Fruit fly (Drosophila melanogaster): ENCODE measurements around the gene Fum4.

Fum4 gene

DNA sequence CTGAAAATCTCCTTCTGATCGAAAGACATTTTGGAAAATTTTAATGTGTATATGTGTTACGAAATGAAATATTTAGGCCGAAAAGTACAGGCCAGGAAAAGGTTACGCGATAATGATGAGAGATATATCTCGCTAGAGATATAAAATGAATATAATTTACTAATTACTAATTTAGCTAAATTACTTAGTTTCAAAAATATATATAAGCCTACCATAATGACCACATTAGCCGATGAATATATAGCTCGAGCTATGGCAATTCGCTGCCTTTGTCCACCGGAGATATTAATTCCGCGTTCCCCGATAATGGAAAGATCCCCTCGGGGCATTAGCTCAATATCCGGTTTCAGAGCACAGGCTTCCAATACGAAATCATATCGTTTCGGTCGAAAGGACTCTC lies at the start of gene Fum4:
TSS of gene Fum4 (minus strand) at position 101 of the 400 bp plus-strand sequence.
- TF ChIP-seq Dll (optimal IDR thresholded peaks at IDR 0.05) (no peak), psq (optimal IDR thresholded peaks at IDR 0.05) (no peak), EcR (GFP tag; optimal IDR thresholded peaks at IDR 0.05) (no peak), CG8478 (optimal IDR thresholded peaks at IDR 0.05) (no peak), usp (GFP tag; optimal IDR thresholded peaks at IDR 0.05) (no peak), pan (optimal IDR thresholded peaks at IDR 0.05) (no peak)

DNA sequence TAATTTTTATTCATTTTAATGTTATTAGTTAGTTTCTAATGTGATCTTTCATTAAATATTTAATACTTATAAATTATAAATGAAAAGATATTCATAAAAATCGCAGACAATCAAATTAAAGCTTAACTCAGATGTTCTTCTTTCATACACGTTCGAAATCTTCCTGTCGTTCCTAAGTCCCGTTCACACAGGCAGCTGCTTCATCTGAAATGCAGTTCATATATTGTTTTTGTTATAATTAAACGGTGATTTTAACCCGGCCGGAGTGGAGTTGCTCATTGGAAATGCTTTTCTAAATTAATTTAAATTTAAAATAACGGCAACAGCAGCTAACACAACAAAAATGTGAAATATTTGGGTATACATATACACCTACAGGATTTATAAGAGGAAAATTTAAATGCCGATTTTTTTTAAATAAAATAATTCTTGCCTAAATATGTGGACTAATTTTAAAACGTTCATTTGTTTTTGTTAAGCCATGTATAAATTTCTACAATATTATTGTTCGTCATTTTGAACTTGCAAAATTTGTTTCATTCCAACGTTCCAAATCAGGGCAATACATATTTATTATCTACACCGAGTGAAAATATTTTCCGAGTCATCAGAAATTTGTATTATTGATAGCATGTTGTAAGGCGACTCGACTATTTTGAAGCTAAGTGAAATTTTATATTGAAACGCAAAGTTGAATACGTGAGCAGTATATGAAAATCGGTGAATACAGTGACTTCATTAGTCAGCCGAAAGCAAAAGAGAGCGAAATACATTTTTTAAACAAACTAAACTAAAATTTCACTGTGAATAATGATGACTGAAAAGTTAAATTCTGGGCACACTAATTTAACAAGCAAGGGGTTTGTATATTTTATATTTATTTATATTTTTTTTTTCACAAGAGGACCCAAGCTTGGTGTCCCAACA lies 47.7 kb upstream of the Fum4 start, which contains the start of gene me31B:
TSS of gene me31B (plus strand) at position 616 of the 927 bp plus-strand sequence.
- TF ChIP-seq EcR (GFP tag; optimal IDR thresholded peaks at IDR 0.05), result no peak
- no peak for TF ChIP-seq Dll (optimal IDR thresholded peaks at IDR 0.05)
- TF ChIP-seq CG8478 (optimal IDR thresholded peaks at IDR 0.05), result no peak
- no peak for TF ChIP-seq pan (optimal IDR thresholded peaks at IDR 0.05)
- no peak for TF ChIP-seq usp (GFP tag; optimal IDR thresholded peaks at IDR 0.05)
- no peak for TF ChIP-seq psq (optimal IDR thresholded peaks at IDR 0.05)

DNA sequence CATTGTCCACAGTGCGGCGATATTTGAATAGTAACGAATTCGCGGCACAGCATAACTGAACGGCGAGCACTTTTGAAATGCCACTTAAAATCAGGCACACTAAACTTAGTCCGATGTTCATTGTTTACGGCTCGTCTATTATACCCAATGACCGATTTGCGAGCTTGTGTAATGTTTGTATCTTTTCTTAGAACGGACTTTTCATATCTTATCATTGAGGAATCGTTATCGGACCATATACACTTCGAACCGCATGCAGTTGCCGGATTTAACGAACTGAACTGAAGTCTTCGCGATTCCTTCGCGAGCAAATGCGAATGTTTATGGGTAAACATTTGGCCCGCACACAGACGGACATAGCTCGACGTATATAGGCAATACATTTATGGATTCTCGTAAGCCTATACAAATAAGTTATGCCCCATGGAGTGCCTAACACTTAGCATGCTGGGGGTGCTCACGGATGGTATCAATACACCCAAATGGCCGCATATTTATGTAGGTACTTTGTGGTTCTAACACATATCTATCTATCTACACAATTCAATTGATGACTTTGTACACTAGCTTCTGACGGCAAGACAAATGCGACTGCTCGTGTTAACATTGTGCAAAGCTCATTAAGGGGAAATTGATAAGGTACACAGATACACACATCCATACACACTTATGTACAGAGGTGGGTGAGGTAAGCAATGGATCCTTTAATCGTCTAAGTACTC lies 46.6 kb upstream of the Fum4 start, which contains the start of gene mthl15:
TSS of gene mthl15 (minus strand) at position 593 of the 722 bp plus-strand sequence.
- no peak for TF ChIP-seq usp (GFP tag; optimal IDR thresholded peaks at IDR 0.05)
- peak; percentile 8 for TF ChIP-seq pan (optimal IDR thresholded peaks at IDR 0.05)

- TF ChIP-seq usp (GFP tag; optimal IDR thresholded peaks at IDR 0.05), result no peak
- no peak for TF ChIP-seq Dll (optimal IDR thresholded peaks at IDR 0.05)
- no peak for TF ChIP-seq EcR (GFP tag; optimal IDR thresholded peaks at IDR 0.05)
- no peak for TF ChIP-seq psq (optimal IDR thresholded peaks at IDR 0.05)
- TF ChIP-seq CG8478 (optimal IDR thresholded peaks at IDR 0.05), result no peak
- no peak for TF ChIP-seq pan (optimal IDR thresholded peaks at IDR 0.05)
Observed at dm6 chr2L:10232827-10233226, 41.5 kb upstream of the Fum4 start.

DNA sequence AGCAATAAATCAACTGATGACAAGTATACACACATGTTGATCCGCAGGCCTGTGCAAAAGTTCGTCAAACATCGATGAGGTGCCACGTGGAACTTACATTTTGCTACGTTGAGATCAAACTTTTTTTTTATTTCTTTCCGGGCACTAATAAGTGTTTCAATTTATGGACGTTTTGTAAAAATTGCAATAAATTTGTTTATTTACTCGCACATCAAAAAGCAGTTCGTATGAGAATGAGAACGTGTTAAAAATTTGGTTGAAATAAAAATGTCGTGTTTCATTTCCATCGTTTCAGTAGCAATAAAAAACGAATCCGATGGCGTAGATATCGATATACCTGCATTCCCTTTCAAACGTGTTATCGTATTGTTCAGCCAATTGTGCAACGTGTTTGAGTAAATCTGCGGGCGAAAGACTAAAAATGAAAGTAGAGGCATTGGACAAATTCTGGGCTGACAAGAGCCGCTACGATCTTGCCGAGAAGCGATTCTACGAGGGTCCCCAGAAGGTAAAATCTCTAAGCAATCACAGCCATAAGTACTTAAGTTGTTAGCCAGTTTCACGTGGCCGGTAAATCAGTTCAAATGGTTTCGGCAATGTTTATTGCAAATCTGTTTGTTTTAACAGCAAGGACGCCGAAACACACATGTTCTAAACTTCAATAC lies 41.0 kb upstream of the Fum4 start, which contains the start of gene eEF1delta:
TSS of gene eEF1delta (plus strand) at position 356 of the 665 bp plus-strand sequence.
- TF ChIP-seq usp (GFP tag; optimal IDR thresholded peaks at IDR 0.05) (no peak), CG8478 (optimal IDR thresholded peaks at IDR 0.05) (no peak), Dll (optimal IDR thresholded peaks at IDR 0.05) (no peak), psq (optimal IDR thresholded peaks at IDR 0.05) (no peak), pan (optimal IDR thresholded peaks at IDR 0.05) (no peak), EcR (GFP tag; optimal IDR thresholded peaks at IDR 0.05) (no peak)

DNA sequence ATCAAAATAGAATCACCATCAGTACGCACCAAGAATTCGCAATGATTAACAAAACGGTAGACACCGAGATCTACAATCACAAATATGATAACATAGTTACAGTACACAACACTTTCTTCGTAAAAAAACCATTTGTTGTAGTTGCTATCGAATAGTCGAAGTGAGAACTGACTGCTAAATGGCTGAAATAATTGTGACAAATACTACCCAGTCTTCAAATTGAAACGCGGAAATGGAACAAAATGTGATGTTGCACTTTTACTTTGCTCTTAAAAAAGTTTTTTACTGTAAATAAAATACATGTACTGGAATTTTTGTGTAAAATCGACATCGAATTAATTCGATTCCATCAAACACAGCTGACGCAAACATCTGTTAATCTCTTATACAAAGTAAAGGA lies 40.2 kb upstream of the Fum4 start, which contains the start of gene ova:
TSS of gene ova (minus strand) at position 183 of the 400 bp plus-strand sequence.
- TF ChIP-seq EcR (GFP tag; optimal IDR thresholded peaks at IDR 0.05) (no peak), usp (GFP tag; optimal IDR thresholded peaks at IDR 0.05) (no peak), psq (optimal IDR thresholded peaks at IDR 0.05) (no peak), CG8478 (optimal IDR thresholded peaks at IDR 0.05) (no peak)

- TF ChIP-seq Dll (optimal IDR thresholded peaks at IDR 0.05), result no peak
- TF ChIP-seq EcR (GFP tag; optimal IDR thresholded peaks at IDR 0.05), result no peak
- TF ChIP-seq pan (optimal IDR thresholded peaks at IDR 0.05), result no peak
- TF ChIP-seq usp (GFP tag; optimal IDR thresholded peaks at IDR 0.05), result no peak
- TF ChIP-seq CG8478 (optimal IDR thresholded peaks at IDR 0.05), result no peak
- TF ChIP-seq psq (optimal IDR thresholded peaks at IDR 0.05), result no peak
Observed at dm6 chr2L:10231092-10231494, 39.8 kb upstream of the Fum4 start.

- no peak for TF ChIP-seq Dll (optimal IDR thresholded peaks at IDR 0.05)
- no peak for TF ChIP-seq psq (optimal IDR thresholded peaks at IDR 0.05)
- TF ChIP-seq pan (optimal IDR thresholded peaks at IDR 0.05), result no peak
- no peak for TF ChIP-seq EcR (GFP tag; optimal IDR thresholded peaks at IDR 0.05)
- no peak for TF ChIP-seq usp (GFP tag; optimal IDR thresholded peaks at IDR 0.05)
- no peak for TF ChIP-seq CG8478 (optimal IDR thresholded peaks at IDR 0.05)
Observed at dm6 chr2L:10230455-10230854, 39.2 kb upstream of the Fum4 start.

- TF ChIP-seq usp (GFP tag; optimal IDR thresholded peaks at IDR 0.05) (no peak), pan (optimal IDR thresholded peaks at IDR 0.05) (no peak), EcR (GFP tag; optimal IDR thresholded peaks at IDR 0.05) (no peak), psq (optimal IDR thresholded peaks at IDR 0.05) (no peak), CG8478 (optimal IDR thresholded peaks at IDR 0.05) (no peak), Dll (optimal IDR thresholded peaks at IDR 0.05) (no peak)
Observed at dm6 chr2L:10226724-10227407, 35.6 kb upstream of the Fum4 start, which contains the start of gene CG5708. Gene CG5708 (minus strand): TSS chr2L:10226808.

- TF ChIP-seq Dll (optimal IDR thresholded peaks at IDR 0.05) (no peak), usp (GFP tag; optimal IDR thresholded peaks at IDR 0.05) (no peak)
Observed at dm6 chr2L:10226213-10226723, 35.0 kb upstream of the Fum4 start.

Data from whole organism.